Worm (Caenorhabditis elegans): Measurements from ENCODE around the gene C31H2.3.

DNA sequence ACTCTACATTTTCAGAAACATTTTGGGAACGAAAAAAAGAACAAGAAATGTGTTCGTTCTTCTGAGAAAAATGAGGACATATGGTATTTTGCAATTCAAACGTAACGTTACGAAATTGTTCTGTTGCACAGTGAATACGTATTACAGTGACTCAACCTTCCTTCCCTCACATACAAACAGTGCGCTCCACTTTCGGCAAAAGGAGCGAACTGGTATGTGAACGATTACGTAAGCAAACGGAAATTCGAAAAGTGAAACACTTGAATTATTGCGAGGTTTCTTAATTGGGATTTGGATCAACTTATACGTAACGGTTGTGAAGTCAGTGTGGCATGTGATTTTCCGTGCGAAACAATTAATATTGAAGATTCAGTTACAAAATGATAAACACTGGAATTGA, 33.4 kb downstream of the C31H2.3 start:
- TF ChIP-seq nhr-237 (tag; optimal IDR thresholded peaks at IDR 0.05) (no peak), alr-1 (tag; optimal IDR thresholded peaks at IDR 0.05; ENCODE audit: borderline replicate concordance) (no peak), C04F5.9 (tag; optimal IDR thresholded peaks at IDR 0.05) (no peak), ceh-82 (tag; optimal IDR thresholded peaks at IDR 0.05) (no peak), ztf-4 (tag; optimal IDR thresholded peaks at IDR 0.05) (no peak), nhr-11 (tag; optimal IDR thresholded peaks at IDR 0.05) (no peak), elt-3 (tag; optimal IDR thresholded peaks at IDR 0.05) (no peak), ama-1 (optimal IDR thresholded peaks at IDR 0.05) (no peak), nhr-19 (GFP tag; conservative IDR thresholded peaks at IDR 0.05) (no peak), pqm-1 (tag; optimal IDR thresholded peaks at IDR 0.05) (no peak), fos-1 (tag; optimal IDR thresholded peaks at IDR 0.05) (no peak), unc-98 (GFP tag; IDR thresholded peaks at IDR 0.05) (no peak), unc-62 (GFP tag; optimal IDR thresholded peaks at IDR 0.05) (no peak), snpc-4 (tag; optimal IDR thresholded peaks at IDR 0.05) (no peak)
